Fruit fly (Drosophila melanogaster) whole organism, prepupa: ENCODE measurements around the gene Herp.

Experiments used
- CG11294 ChIP-seq: fragments of 200-800 bp; sonication (Bioruptor generic); IDR thresholded peaks from 2 replicates; pipeline ENCODE4 v1.3.6; 2022; ENCODE audit warnings: missing biosample characterization, missing genetic modification characterization
- CG11902 ChIP-seq: fragments of 200-800 bp; sonication (Bioruptor generic); optimal IDR thresholded peaks from 3 replicates; lab custom pipeline; 2016; ENCODE audit warnings: missing biosample characterization, missing genetic modification characterization
- CG1621 ChIP-seq: fragments of 200-800 bp; sonication (Bioruptor generic); optimal IDR thresholded peaks from 3 replicates; lab custom pipeline; 2018; ENCODE audit warnings: missing biosample characterization, mild to moderate bottlenecking, missing genetic modification characterization
- CG3032 ChIP-seq: fragments of 200-800 bp; optimal IDR thresholded peaks from 2 replicates; lab custom pipeline; 2019; ENCODE audit warnings: missing biosample characterization, mild to moderate bottlenecking, missing genetic modification characterization, moderate library complexity
- CG31627 ChIP-seq: fragments of 200-800 bp; sonication (Bioruptor generic); optimal IDR thresholded peaks from 3 replicates; lab custom pipeline; 2016; ENCODE audit warnings: missing biosample characterization, missing genetic modification characterization
- CG32006 ChIP-seq: fragments of 200-800 bp; sonication (Bioruptor generic); optimal IDR thresholded peaks from 3 replicates; lab custom pipeline; 2017; ENCODE audit warnings: missing biosample characterization, mild to moderate bottlenecking, missing genetic modification characterization
- CG34406 ChIP-seq: fragments of 200-800 bp; sonication (Bioruptor generic); optimal IDR thresholded peaks from 3 replicates; lab custom pipeline; 2016; ENCODE audit warnings: missing biosample characterization, missing genetic modification characterization
- CG3919 ChIP-seq: fragments of 200-800 bp; sonication (Bioruptor generic); optimal IDR thresholded peaks from 3 replicates; lab custom pipeline; 2016; ENCODE audit warnings: missing biosample characterization, missing genetic modification characterization
- CG6163 ChIP-seq: fragments of 200-800 bp; sonication (Bioruptor generic); IDR thresholded peaks from 3 replicates; pipeline ENCODE4 v1.3.6; 2022; ENCODE audit warnings: missing biosample characterization, missing genetic modification characterization
- CG6808 ChIP-seq: fragments of 200-800 bp; sonication (Bioruptor generic); optimal IDR thresholded peaks from 3 replicates; lab custom pipeline; 2017; ENCODE audit warnings: missing biosample characterization, missing genetic modification characterization, mild to moderate bottlenecking, moderate library complexity, missing genetic modification reagents
- CG6854 ChIP-seq: fragments of 200-800 bp; sonication (Bioruptor generic); optimal IDR thresholded peaks from 2 replicates; lab custom pipeline; 2017; ENCODE audit warnings: missing biosample characterization, mild to moderate bottlenecking, missing genetic modification characterization
- CG7368 ChIP-seq: fragments of 200-800 bp; sonication (Bioruptor generic); optimal IDR thresholded peaks from 3 replicates; lab custom pipeline; 2016; ENCODE audit warnings: missing biosample characterization, missing genetic modification characterization
- CG8632 ChIP-seq: fragments of 200-800 bp; sonication (Bioruptor generic); optimal IDR thresholded peaks from 3 replicates; lab custom pipeline; 2016; ENCODE audit warnings: missing biosample characterization, missing genetic modification characterization
- CG9139 ChIP-seq: fragments of 200-800 bp; sonication (Bioruptor generic); optimal IDR thresholded peaks from 3 replicates; lab custom pipeline; 2017; ENCODE audit warnings: missing biosample characterization, mild to moderate bottlenecking, missing genetic modification characterization
- Eip78C ChIP-seq: fragments of 200-800 bp; sonication (Bioruptor generic); peaks from one replicate; lab custom pipeline; 2016; ENCODE audit warnings: missing biosample characterization, missing genetic modification characterization
- Ets21C ChIP-seq: fragments of 200-800 bp; sonication (Bioruptor generic); optimal IDR thresholded peaks from 3 replicates; lab custom pipeline; 2016; ENCODE audit warnings: missing biosample characterization, missing genetic modification characterization
- Hr39 ChIP-seq: fragments of 200-800 bp; sonication (Bioruptor generic); optimal IDR thresholded peaks from 2 replicates; lab custom pipeline; 2016; ENCODE audit warnings: missing biosample characterization, missing genetic modification characterization
- Hr4 ChIP-seq: fragments of 200-800 bp; sonication (Bioruptor generic); optimal IDR thresholded peaks from 3 replicates; lab custom pipeline; 2016; ENCODE audit warnings: missing biosample characterization, missing genetic modification characterization
- Lpt ChIP-seq: fragments of 200-800 bp; sonication (Bioruptor generic); optimal IDR thresholded peaks from 3 replicates; lab custom pipeline; 2016; ENCODE audit warnings: missing biosample characterization, missing genetic modification characterization
- Met ChIP-seq: fragments of 200-800 bp; sonication (Bioruptor generic); optimal IDR thresholded peaks from 3 replicates; lab custom pipeline; 2016; ENCODE audit warnings: missing biosample characterization, missing genetic modification characterization
- OdsH ChIP-seq: fragments of 200-800 bp; sonication (Bioruptor generic); optimal IDR thresholded peaks from 3 replicates; lab custom pipeline; 2016; ENCODE audit warnings: missing biosample characterization, missing genetic modification characterization
- Smox ChIP-seq: fragments of 200-800 bp; sonication (Bioruptor generic); optimal IDR thresholded peaks from 3 replicates; lab custom pipeline; 2016; ENCODE audit warnings: missing biosample characterization, missing genetic modification characterization
- Sox102F ChIP-seq: fragments of 200-800 bp; sonication (Bioruptor generic); optimal IDR thresholded peaks from 2 replicates; lab custom pipeline; 2016; ENCODE audit warnings: missing biosample characterization, mild to moderate bottlenecking, missing genetic modification characterization
- achi ChIP-seq: fragments of 200-800 bp; sonication (Bioruptor generic); optimal IDR thresholded peaks from 3 replicates; lab custom pipeline; 2016; ENCODE audit warnings: missing biosample characterization, missing genetic modification characterization
- acj6 ChIP-seq: fragments of 200-800 bp; sonication (Bioruptor generic); optimal IDR thresholded peaks from 3 replicates; lab custom pipeline; 2016; ENCODE audit warnings: missing biosample characterization, missing genetic modification characterization
- cyc ChIP-seq: fragments of 200-800 bp; sonication (Bioruptor generic); optimal IDR thresholded peaks from 3 replicates; lab custom pipeline; 2016; ENCODE audit warnings: missing biosample characterization, missing genetic modification characterization
- dac ChIP-seq: fragments of 200-800 bp; sonication (Bioruptor generic); optimal IDR thresholded peaks from 2 replicates; lab custom pipeline; 2017; ENCODE audit warnings: missing biosample characterization, mild to moderate bottlenecking, missing genetic modification characterization
- dsx ChIP-seq: fragments of 200-800 bp; optimal IDR thresholded peaks from 3 replicates; lab custom pipeline; 2019; ENCODE audit warnings: missing biosample characterization, mild to moderate bottlenecking, missing genetic modification characterization, moderate library complexity; ENCODE audit not compliant: poor library complexity, severe bottlenecking
- fkh ChIP-seq: fragments of 200-800 bp; sonication (Bioruptor generic); optimal IDR thresholded peaks from 3 replicates; lab custom pipeline; 2017; ENCODE audit warnings: missing biosample characterization, mild to moderate bottlenecking, missing genetic modification characterization, moderate library complexity
- lz ChIP-seq: fragments of 200-800 bp; sonication (Bioruptor generic); optimal IDR thresholded peaks from 3 replicates; lab custom pipeline; 2016; ENCODE audit warnings: missing biosample characterization, missing genetic modification characterization
- pdm3 ChIP-seq: fragments of 200-800 bp; sonication (Bioruptor generic); optimal IDR thresholded peaks from 3 replicates; lab custom pipeline; 2016; ENCODE audit warnings: missing biosample characterization, missing genetic modification characterization
- salr ChIP-seq, 2 experiments: fragments of 200-800 bp; sonication (Bioruptor generic); optimal IDR thresholded peaks; 3 replicates each; lab custom pipeline; 2016 to 2018; ENCODE audit warnings: missing biosample characterization in 2 of 2, missing genetic modification characterization in 2 of 2, mild to moderate bottlenecking in 1 of 2
- spab ChIP-seq: fragments of 200-800 bp; sonication (Bioruptor generic); optimal IDR thresholded peaks from 2 replicates; lab custom pipeline; 2017; ENCODE audit warnings: missing biosample characterization, mild to moderate bottlenecking, missing genetic modification characterization, missing genetic modification reagents
- ss ChIP-seq, 2 experiments: fragments of 200-800 bp; sonication (Bioruptor generic); optimal IDR thresholded peaks; 2 replicates in 1 of 2; 3 replicates in 1 of 2; lab custom pipeline; 2017 to 2018; ENCODE audit warnings: mild to moderate bottlenecking in 2 of 2, missing biosample characterization in 2 of 2, missing genetic modification characterization in 2 of 2, moderate library complexity in 1 of 2
- topi ChIP-seq: fragments of 200-800 bp; sonication (Bioruptor generic); optimal IDR thresholded peaks from 3 replicates; lab custom pipeline; 2016; ENCODE audit warnings: missing biosample characterization, missing genetic modification characterization
- vri ChIP-seq: fragments of 200-800 bp; sonication (Bioruptor generic); optimal IDR thresholded peaks from 3 replicates; lab custom pipeline; 2016; ENCODE audit warnings: missing biosample characterization, mild to moderate bottlenecking, missing genetic modification characterization

Gene Herp

DNA sequence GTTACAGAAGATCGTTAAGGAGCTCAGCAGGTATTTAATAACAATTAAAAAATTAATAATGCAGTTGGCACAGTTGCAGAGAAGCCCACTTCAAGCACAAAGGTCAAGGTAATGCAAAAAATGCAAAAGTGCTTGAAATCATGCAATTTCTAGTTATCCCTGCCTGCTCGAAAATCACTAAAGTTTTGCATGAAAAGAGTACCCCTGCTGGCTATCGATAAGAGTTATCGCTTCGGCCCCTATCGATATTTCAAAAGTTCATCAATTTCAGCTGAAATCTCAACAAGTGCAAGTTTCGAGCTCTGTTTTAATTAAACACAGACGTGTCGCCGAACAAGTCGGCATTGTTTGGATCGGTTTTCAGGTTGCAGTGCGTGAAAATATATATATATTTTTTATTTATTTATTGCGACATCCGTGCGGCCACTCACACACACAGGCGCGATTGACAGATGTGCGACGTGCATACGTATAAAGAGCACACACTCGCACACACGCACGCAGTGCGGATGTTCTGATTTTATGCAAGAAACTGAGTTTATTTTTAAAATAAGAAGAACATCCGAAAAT lies 21.5 kb upstream of the Herp start (continued):
- TF ChIP-seq Ets21C (GFP tag; lab: Kevin White, UChicago) (peak; percentile 46), salr (GFP tag; optimal IDR thresholded peaks at IDR 0.05; lab: Kevin White, UChicago) (no peak), topi (GFP tag; lab: Kevin White, UChicago) (peak; percentile 50), Smox (no peak), CG32006 (GFP tag; lab: Kevin White, UChicago) (no peak), cyc (GFP tag; lab: Kevin White, UChicago) (peak; percentile 59), dac (no peak), lz (GFP tag; lab: Kevin White, UChicago) (peak; percentile 63), CG6854 (GFP tag; lab: Kevin White, UChicago) (peak; percentile 64), CG11294 (GFP tag; lab: Robert Waterston, UW) (no peak), OdsH (GFP tag; lab: Kevin White, UChicago) (peak; percentile 50), Met (GFP tag; lab: Kevin White, UChicago) (peak; percentile 55), achi (GFP tag; lab: Kevin White, UChicago) (peak; percentile 52), Hr39 (GFP tag; lab: Kevin White, UChicago) (peak; percentile 62), CG6163 (GFP tag; lab: Robert Waterston, UW) (no peak), ss (GFP tag; optimal IDR thresholded peaks at IDR 0.05; lab: Kevin White, UChicago) (peak; percentile 36 to 63), CG3032 (tag; lab: Kevin White, UChicago) (peak; percentile 9), CG3919 (GFP tag; lab: Kevin White, UChicago) (peak; percentile 67), Sox102F (peak; percentile 38)

- no peak for TF ChIP-seq CG8632 (GFP tag; lab: Kevin White, UChicago)
- TF ChIP-seq Lpt, result no peak
- no peak for TF ChIP-seq CG11902 (GFP tag; lab: Kevin White, UChicago)
- TF ChIP-seq CG9139 (GFP tag; lab: Kevin White, UChicago), result no peak
- no peak for TF ChIP-seq CG1621 (tag; lab: Kevin White, UChicago)
- no peak for TF ChIP-seq spab (GFP tag; lab: Kevin White, UChicago)
Observed at dm6 chr2L:7820851-7821250, 21.0 kb upstream of the Herp start, which contains the start of gene CG7115. Gene CG7115, plus strand, starts transcription at chr2L:7821151.

DNA sequence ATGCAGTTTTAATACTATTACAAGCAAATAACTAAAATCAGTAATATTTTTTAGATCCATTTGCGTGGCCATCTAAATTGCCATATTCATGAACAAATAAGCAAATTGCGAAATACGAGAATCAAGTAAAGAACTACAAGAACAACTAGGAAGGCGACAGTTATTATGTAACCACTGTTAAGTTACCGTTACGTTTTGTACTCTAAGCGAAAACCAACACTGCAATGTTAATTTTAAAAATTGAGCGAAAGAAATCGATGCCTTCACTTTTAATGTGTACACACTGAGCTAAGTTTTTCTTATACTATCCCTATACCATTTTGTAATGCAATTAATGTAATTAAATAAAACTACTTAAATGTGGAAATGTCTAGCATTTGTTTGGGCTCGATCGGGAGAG lies 20.6 kb upstream of the Herp start:
- TF ChIP-seq cyc (GFP tag; lab: Kevin White, UChicago) (no peak), vri (GFP tag; lab: Kevin White, UChicago) (peak; percentile 11)

DNA sequence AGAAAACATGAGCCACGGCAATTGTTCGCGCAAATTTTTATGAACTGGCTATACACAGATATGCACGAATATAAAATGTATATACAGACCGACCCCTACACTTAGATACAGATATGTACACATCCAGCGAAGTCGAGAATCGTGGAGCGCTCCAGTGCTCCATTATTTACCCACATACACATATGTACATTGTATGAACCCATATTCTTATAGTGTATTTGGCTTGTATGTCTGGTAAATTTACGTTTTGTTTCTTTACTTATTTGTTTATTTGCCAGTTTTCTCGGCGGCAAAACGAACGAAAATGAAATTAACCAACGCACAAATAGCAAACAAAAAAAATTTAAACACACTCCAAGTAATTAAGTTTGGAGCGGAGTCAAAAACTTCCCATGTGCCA lies 13.5 kb upstream of the Herp start:
- TF ChIP-seq acj6 (GFP tag; lab: Kevin White, UChicago) (no peak), CG31627 (GFP tag; lab: Kevin White, UChicago) (no peak), Hr4 (GFP tag; lab: Kevin White, UChicago) (no peak), CG34406 (no peak), Eip78C (GFP tag; lab: Kevin White, UChicago) (peak; percentile 72), fkh (peak; percentile 99), CG1621 (tag; lab: Kevin White, UChicago) (no peak), dsx (GFP tag; lab: Kevin White, UChicago) (peak; percentile 18), ss (GFP tag; optimal IDR thresholded peaks at IDR 0.05; lab: Kevin White, UChicago) (peak in 1 of 2 experiments; percentile 44), pdm3 (no peak), CG6808 (GFP tag; lab: Kevin White, UChicago) (peak; percentile 32), CG7368 (GFP tag; lab: Kevin White, UChicago) (no peak), Hr39 (GFP tag; lab: Kevin White, UChicago) (no peak)
